Fruit fly (Drosophila melanogaster) whole organism, prepupa: ENCODE results near the gene Naa15-16.

Experiments
- CG10631 ChIP-seq: fragments of 200-800 bp; sonication (Bioruptor generic); optimal IDR thresholded peaks from 2 replicates; lab custom pipeline; 2016; ENCODE audit warnings: missing biosample characterization, missing genetic modification characterization
- CG10669 ChIP-seq: fragments of 200-800 bp; sonication (Bioruptor generic); optimal IDR thresholded peaks from 3 replicates; lab custom pipeline; 2018; ENCODE audit warnings: missing biosample characterization, mild to moderate bottlenecking, missing genetic modification characterization, moderate library complexity
- CG11902 ChIP-seq: fragments of 200-800 bp; sonication (Bioruptor generic); optimal IDR thresholded peaks from 3 replicates; lab custom pipeline; 2016; ENCODE audit warnings: missing biosample characterization, missing genetic modification characterization
- CG15336 ChIP-seq: fragments of 200-800 bp; sonication (Bioruptor generic); IDR thresholded peaks from 2 replicates; pipeline ENCODE4 v1.3.6; 2022; ENCODE audit warnings: missing biosample characterization, missing genetic modification characterization
- CG1621 ChIP-seq: fragments of 200-800 bp; sonication (Bioruptor generic); optimal IDR thresholded peaks from 3 replicates; lab custom pipeline; 2018; ENCODE audit warnings: missing biosample characterization, mild to moderate bottlenecking, missing genetic modification characterization
- CG16779 ChIP-seq: fragments of 200-800 bp; sonication (Bioruptor generic); optimal IDR thresholded peaks from 3 replicates; lab custom pipeline; 2017; ENCODE audit warnings: missing biosample characterization, mild to moderate bottlenecking, missing genetic modification characterization
- CG3032 ChIP-seq: fragments of 200-800 bp; optimal IDR thresholded peaks from 2 replicates; lab custom pipeline; 2019; ENCODE audit warnings: missing biosample characterization, mild to moderate bottlenecking, missing genetic modification characterization, moderate library complexity
- CG31627 ChIP-seq: fragments of 200-800 bp; sonication (Bioruptor generic); optimal IDR thresholded peaks from 3 replicates; lab custom pipeline; 2016; ENCODE audit warnings: missing biosample characterization, missing genetic modification characterization
- CG32006 ChIP-seq: fragments of 200-800 bp; sonication (Bioruptor generic); optimal IDR thresholded peaks from 3 replicates; lab custom pipeline; 2017; ENCODE audit warnings: missing biosample characterization, mild to moderate bottlenecking, missing genetic modification characterization
- CG34406 ChIP-seq: fragments of 200-800 bp; sonication (Bioruptor generic); optimal IDR thresholded peaks from 3 replicates; lab custom pipeline; 2016; ENCODE audit warnings: missing biosample characterization, missing genetic modification characterization
- CG3919 ChIP-seq: fragments of 200-800 bp; sonication (Bioruptor generic); optimal IDR thresholded peaks from 3 replicates; lab custom pipeline; 2016; ENCODE audit warnings: missing biosample characterization, missing genetic modification characterization
- CG6163 ChIP-seq: fragments of 200-800 bp; sonication (Bioruptor generic); IDR thresholded peaks from 3 replicates; pipeline ENCODE4 v1.3.6; 2022; ENCODE audit warnings: missing biosample characterization, missing genetic modification characterization
- CG6276 ChIP-seq: fragments of 200-800 bp; sonication (Bioruptor generic); optimal IDR thresholded peaks from 2 replicates; lab custom pipeline; 2017; ENCODE audit warnings: missing biosample characterization, mild to moderate bottlenecking, missing genetic modification characterization
- CG6792 ChIP-seq: fragments of 200-800 bp; sonication (Bioruptor generic); optimal IDR thresholded peaks from 3 replicates; lab custom pipeline; 2016; ENCODE audit warnings: missing biosample characterization, missing genetic modification characterization
- CG6808 ChIP-seq: fragments of 200-800 bp; sonication (Bioruptor generic); optimal IDR thresholded peaks from 3 replicates; lab custom pipeline; 2017; ENCODE audit warnings: missing biosample characterization, missing genetic modification characterization, mild to moderate bottlenecking, moderate library complexity, missing genetic modification reagents
- CG6854 ChIP-seq: fragments of 200-800 bp; sonication (Bioruptor generic); optimal IDR thresholded peaks from 2 replicates; lab custom pipeline; 2017; ENCODE audit warnings: missing biosample characterization, mild to moderate bottlenecking, missing genetic modification characterization
- CG8632 ChIP-seq: fragments of 200-800 bp; sonication (Bioruptor generic); optimal IDR thresholded peaks from 3 replicates; lab custom pipeline; 2016; ENCODE audit warnings: missing biosample characterization, missing genetic modification characterization
- CG9139 ChIP-seq: fragments of 200-800 bp; sonication (Bioruptor generic); optimal IDR thresholded peaks from 3 replicates; lab custom pipeline; 2017; ENCODE audit warnings: missing biosample characterization, mild to moderate bottlenecking, missing genetic modification characterization
- Eip75B ChIP-seq: fragments of 200-800 bp; sonication (Bioruptor generic); optimal IDR thresholded peaks from 3 replicates; lab custom pipeline; 2016; ENCODE audit warnings: missing biosample characterization, missing genetic modification characterization
- Eip78C ChIP-seq: fragments of 200-800 bp; sonication (Bioruptor generic); peaks from one replicate; lab custom pipeline; 2016; ENCODE audit warnings: missing biosample characterization, missing genetic modification characterization
- Eip93F ChIP-seq: fragments of 200-800 bp; sonication (Bioruptor generic); optimal IDR thresholded peaks from 2 replicates; lab custom pipeline; 2016; ENCODE audit warnings: missing biosample characterization, mild to moderate bottlenecking, missing genetic modification characterization
- Ets96B ChIP-seq: fragments of 200-800 bp; optimal IDR thresholded peaks from 2 replicates; lab custom pipeline; 2019; ENCODE audit warnings: missing biosample characterization, mild to moderate bottlenecking, missing genetic modification characterization, moderate library complexity
- Hr39 ChIP-seq: fragments of 200-800 bp; sonication (Bioruptor generic); optimal IDR thresholded peaks from 2 replicates; lab custom pipeline; 2016; ENCODE audit warnings: missing biosample characterization, missing genetic modification characterization
- Hr4 ChIP-seq: fragments of 200-800 bp; sonication (Bioruptor generic); optimal IDR thresholded peaks from 3 replicates; lab custom pipeline; 2016; ENCODE audit warnings: missing biosample characterization, missing genetic modification characterization
- Lpt ChIP-seq: fragments of 200-800 bp; sonication (Bioruptor generic); optimal IDR thresholded peaks from 3 replicates; lab custom pipeline; 2016; ENCODE audit warnings: missing biosample characterization, missing genetic modification characterization
- OdsH ChIP-seq: fragments of 200-800 bp; sonication (Bioruptor generic); optimal IDR thresholded peaks from 3 replicates; lab custom pipeline; 2016; ENCODE audit warnings: missing biosample characterization, missing genetic modification characterization
- Sox102F ChIP-seq: fragments of 200-800 bp; sonication (Bioruptor generic); optimal IDR thresholded peaks from 2 replicates; lab custom pipeline; 2016; ENCODE audit warnings: missing biosample characterization, mild to moderate bottlenecking, missing genetic modification characterization
- Sox14 ChIP-seq: fragments of 200-800 bp; sonication (Bioruptor generic); optimal IDR thresholded peaks from 3 replicates; lab custom pipeline; 2016; ENCODE audit warnings: missing biosample characterization, missing genetic modification characterization
- Sox15 ChIP-seq: fragments of 200-800 bp; sonication (Bioruptor generic); optimal IDR thresholded peaks from 3 replicates; lab custom pipeline; 2016; ENCODE audit warnings: missing biosample characterization, missing genetic modification characterization
- acj6 ChIP-seq: fragments of 200-800 bp; sonication (Bioruptor generic); optimal IDR thresholded peaks from 3 replicates; lab custom pipeline; 2016; ENCODE audit warnings: missing biosample characterization, missing genetic modification characterization
- cyc ChIP-seq: fragments of 200-800 bp; sonication (Bioruptor generic); optimal IDR thresholded peaks from 3 replicates; lab custom pipeline; 2016; ENCODE audit warnings: missing biosample characterization, missing genetic modification characterization
- dsx ChIP-seq: fragments of 200-800 bp; optimal IDR thresholded peaks from 3 replicates; lab custom pipeline; 2019; ENCODE audit warnings: missing biosample characterization, mild to moderate bottlenecking, missing genetic modification characterization, moderate library complexity; ENCODE audit not compliant: poor library complexity, severe bottlenecking
- eg ChIP-seq: fragments of 200-800 bp; sonication (Bioruptor generic); IDR thresholded peaks from 3 replicates; pipeline ENCODE4 v1.3.6; 2022; ENCODE audit warnings: missing biosample characterization, missing genetic modification characterization
- fkh ChIP-seq: fragments of 200-800 bp; sonication (Bioruptor generic); optimal IDR thresholded peaks from 3 replicates; lab custom pipeline; 2017; ENCODE audit warnings: missing biosample characterization, mild to moderate bottlenecking, missing genetic modification characterization, moderate library complexity
- lz ChIP-seq: fragments of 200-800 bp; sonication (Bioruptor generic); optimal IDR thresholded peaks from 3 replicates; lab custom pipeline; 2016; ENCODE audit warnings: missing biosample characterization, missing genetic modification characterization
- ss ChIP-seq, 2 experiments: fragments of 200-800 bp; sonication (Bioruptor generic); optimal IDR thresholded peaks; 2 replicates in 1 of 2; 3 replicates in 1 of 2; lab custom pipeline; 2017 to 2018; ENCODE audit warnings: mild to moderate bottlenecking in 2 of 2, missing biosample characterization in 2 of 2, missing genetic modification characterization in 2 of 2, moderate library complexity in 1 of 2
- svp ChIP-seq: fragments of 200-800 bp; sonication (Bioruptor generic); peaks from one replicate; lab custom pipeline; 2016; ENCODE audit warnings: missing biosample characterization, missing genetic modification characterization
- topi ChIP-seq: fragments of 200-800 bp; sonication (Bioruptor generic); optimal IDR thresholded peaks from 3 replicates; lab custom pipeline; 2016; ENCODE audit warnings: missing biosample characterization, missing genetic modification characterization
- vri ChIP-seq: fragments of 200-800 bp; sonication (Bioruptor generic); optimal IDR thresholded peaks from 3 replicates; lab custom pipeline; 2016; ENCODE audit warnings: missing biosample characterization, mild to moderate bottlenecking, missing genetic modification characterization

Gene Naa15-16

dm6 chrX:19497782-19498440 lies 18.1 kb downstream of the Naa15-16 start:
- peak; percentile 14 for TF ChIP-seq CG31627 (GFP tag; lab: Kevin White, UChicago)
- TF ChIP-seq fkh (GFP tag; lab: Kevin White, UChicago): no peak
- TF ChIP-seq CG6854: peak; percentile 39
- peak; percentile 87 for TF ChIP-seq svp (GFP tag; lab: Kevin White, UChicago)
- TF ChIP-seq CG8632: peak; percentile 22
- peak; percentile 35; the same call in 1 of the 2 replicates for TF ChIP-seq CG15336
- TF ChIP-seq ss (GFP tag; optimal IDR thresholded peaks at IDR 0.05; lab: Kevin White, UChicago): peak; percentile 19 to 32
- no peak for TF ChIP-seq CG10631 (GFP tag; lab: Kevin White, UChicago)
- no peak for TF ChIP-seq CG10669 (GFP tag; lab: Kevin White, UChicago)
- TF ChIP-seq lz: peak; percentile 18
- peak; percentile 60 for TF ChIP-seq Eip78C
- TF ChIP-seq CG9139 (GFP tag; lab: Kevin White, UChicago): peak; percentile 17
- peak; percentile 52 for TF ChIP-seq Eip93F (GFP tag; lab: Kevin White, UChicago)
- TF ChIP-seq CG11902 (GFP tag; lab: Kevin White, UChicago): no peak
- no peak for TF ChIP-seq topi
- TF ChIP-seq Ets96B (tag; lab: Kevin White, UChicago): no peak
- TF ChIP-seq Sox15 (GFP tag; lab: Kevin White, UChicago): no peak
- TF ChIP-seq CG1621: peak; percentile 43
- no peak for TF ChIP-seq CG3032 (tag; lab: Kevin White, UChicago)
- no peak for TF ChIP-seq CG6792 (GFP tag; lab: Kevin White, UChicago)
- no peak for TF ChIP-seq Sox14 (GFP tag; lab: Kevin White, UChicago)
- TF ChIP-seq CG32006 (GFP tag; lab: Kevin White, UChicago): peak; percentile 9
- peak; percentile 4 for TF ChIP-seq Hr39 (GFP tag; lab: Kevin White, UChicago)
- peak; percentile 48; the same call in 2 of the 3 replicates for TF ChIP-seq CG6163 (GFP tag; lab: Robert Waterston, UW)
- TF ChIP-seq OdsH (GFP tag; lab: Kevin White, UChicago): peak; percentile 4
- peak; percentile 5 for TF ChIP-seq CG3919
- no peak for TF ChIP-seq Hr4
- TF ChIP-seq Lpt (GFP tag; lab: Kevin White, UChicago): no peak
- TF ChIP-seq CG16779 (tag; lab: Kevin White, UChicago): peak; percentile 14
- no peak for TF ChIP-seq CG34406 (GFP tag; lab: Kevin White, UChicago)
- peak; percentile 64 for TF ChIP-seq eg (GFP tag; lab: Robert Waterston, UW)
- peak; percentile 10 for TF ChIP-seq CG6276 (GFP tag; lab: Kevin White, UChicago)
- TF ChIP-seq vri: peak; percentile 71

- no peak for TF ChIP-seq CG9139 (GFP tag; lab: Kevin White, UChicago)
- no peak for TF ChIP-seq svp (GFP tag; lab: Kevin White, UChicago)
- no peak for TF ChIP-seq Ets96B (tag; lab: Kevin White, UChicago)
- TF ChIP-seq Eip78C: peak; percentile 2
- TF ChIP-seq CG8632: no peak
- TF ChIP-seq CG6163 (GFP tag; lab: Robert Waterston, UW): 0 out of 3 replicates have a peak, but pooled peaks have one; percentile 32
- TF ChIP-seq cyc (GFP tag; lab: Kevin White, UChicago): no peak
- no peak for TF ChIP-seq topi
Observed at dm6 chrX:19498755-19499321, 19.1 kb downstream of the Naa15-16 start.

dm6 chrX:19501274-19501673 lies 21.5 kb downstream of the Naa15-16 start:
- no peak for TF ChIP-seq Eip75B
- no peak for TF ChIP-seq CG3032 (tag; lab: Kevin White, UChicago)
- TF ChIP-seq CG32006 (GFP tag; lab: Kevin White, UChicago): no peak
- TF ChIP-seq Sox102F (GFP tag; lab: Kevin White, UChicago): no peak
- TF ChIP-seq CG8632: no peak
- no peak for TF ChIP-seq CG6163 (GFP tag; lab: Robert Waterston, UW)
- TF ChIP-seq acj6: no peak
- TF ChIP-seq fkh (GFP tag; lab: Kevin White, UChicago): no peak
- TF ChIP-seq CG6276 (GFP tag; lab: Kevin White, UChicago): no peak
- TF ChIP-seq svp (GFP tag; lab: Kevin White, UChicago): peak; percentile 95
- no peak for TF ChIP-seq CG9139 (GFP tag; lab: Kevin White, UChicago)
- no peak for TF ChIP-seq dsx (GFP tag; lab: Kevin White, UChicago)
- peak; percentile 34 for TF ChIP-seq vri
- no peak for TF ChIP-seq CG10669 (GFP tag; lab: Kevin White, UChicago)
- no peak for TF ChIP-seq CG6808
